Fruit fly (Drosophila melanogaster): ENCODE measurements around the gene TBC1D23.

Gene TBC1D23

dm6 chr2L:1094724-1095123 is 34.4 kb upstream of the TBC1D23 start (continued):
- TF ChIP-seq CG15514 (GFP tag; optimal IDR thresholded peaks at IDR 0.05) (peak; percentile 19), sim (GFP tag; IDR thresholded peaks at IDR 0.05) (no peak), CG12236 (GFP tag; optimal IDR thresholded peaks at IDR 0.05) (no peak), her (GFP tag; optimal IDR thresholded peaks at IDR 0.05) (no peak), CG14965 (GFP tag; optimal IDR thresholded peaks at IDR 0.05; ENCODE audit: borderline replicate concordance) (no peak), CG32772 (GFP tag; IDR thresholded peaks at IDR 0.05) (no peak), CG6765 (GFP tag; optimal IDR thresholded peaks at IDR 0.05) (peak; percentile 42), cas (GFP tag; IDR thresholded peaks at IDR 0.05) (no peak), crol (GFP tag; IDR thresholded peaks at IDR 0.05) (peak; percentile 53; the same call in 1 of the 2 replicates), hkb (optimal IDR thresholded peaks at IDR 0.05) (no peak), hkb (GFP tag; IDR thresholded peaks at IDR 0.05) (0 out of 2 replicates have a peak, but pooled peaks have one; percentile 28), CG11560 (tag; IDR thresholded peaks at IDR 0.05) (no peak), Poxn (GFP tag; IDR thresholded peaks at IDR 0.05) (no peak), ftz-f1 (GFP tag; optimal IDR thresholded peaks at IDR 0.05) (no peak), BEAF-32 (GFP tag; optimal IDR thresholded peaks at IDR 0.05) (no peak), eve (GFP tag; optimal IDR thresholded peaks at IDR 0.05) (no peak), fu2 (GFP tag; optimal IDR thresholded peaks at IDR 0.05) (no peak), CG5180 (GFP tag; optimal IDR thresholded peaks at IDR 0.05) (no peak), twi (tag; optimal IDR thresholded peaks at IDR 0.05) (no peak), corto (GFP tag; optimal IDR thresholded peaks at IDR 0.05) (no peak), Hmr (GFP tag; optimal IDR thresholded peaks at IDR 0.05) (peak; percentile 69), CG2889 (GFP tag; IDR thresholded peaks at IDR 0.05) (no peak), Hand (GFP tag; optimal IDR thresholded peaks at IDR 0.05) (no peak), Atf-2 (GFP tag; optimal IDR thresholded peaks at IDR 0.05) (no peak), ab (GFP tag; optimal IDR thresholded peaks at IDR 0.05) (no peak), CG4707 (GFP tag; optimal IDR thresholded peaks at IDR 0.05) (no peak), CG7271 (tag; optimal IDR thresholded peaks at IDR 0.05) (no peak), Bteb2 (GFP tag; optimal IDR thresholded peaks at IDR 0.05) (no peak), CG15269 (tag; optimal IDR thresholded peaks at IDR 0.05) (peak; percentile 13), Elba2 (GFP tag; optimal IDR thresholded peaks at IDR 0.05) (no peak), wor (GFP tag; IDR thresholded peaks at IDR 0.05) (no peak), gro (GFP tag; optimal IDR thresholded peaks at IDR 0.05) (no peak), CG1024 (GFP tag; IDR thresholded peaks at IDR 0.05) (peak; percentile 32; the same call in 1 of the 2 replicates), CG1529 (GFP tag; optimal IDR thresholded peaks at IDR 0.05) (peak; percentile 33), dimm (GFP tag; IDR thresholded peaks at IDR 0.05) (no peak), CG11504 (tag; optimal IDR thresholded peaks at IDR 0.05) (peak; percentile 24), CG1647 (GFP tag; optimal IDR thresholded peaks at IDR 0.05) (no peak), CrebB (tag; optimal IDR thresholded peaks at IDR 0.05) (peak; percentile 60), Sin3A (optimal IDR thresholded peaks at IDR 0.05) (no peak), CG2202 (tag; optimal IDR thresholded peaks at IDR 0.05) (no peak), CG9727 (GFP tag; optimal IDR thresholded peaks at IDR 0.05) (peak; percentile 16), lbe (GFP tag; optimal IDR thresholded peaks at IDR 0.05) (no peak), oc (tag; optimal IDR thresholded peaks at IDR 0.05) (peak; percentile 50), CG6813 (GFP tag; optimal IDR thresholded peaks at IDR 0.05) (peak; percentile 65), BtbVII (GFP tag; optimal IDR thresholded peaks at IDR 0.05) (no peak), CG17359 (tag; optimal IDR thresholded peaks at IDR 0.05) (peak; percentile 37), Rx (GFP tag; IDR thresholded peaks at IDR 0.05) (no peak), CG8089 (GFP tag; optimal IDR thresholded peaks at IDR 0.05) (no peak), da (GFP tag; optimal IDR thresholded peaks at IDR 0.05) (no peak), vfl (GFP tag; optimal IDR thresholded peaks at IDR 0.05) (no peak), Ptx1 (GFP tag; IDR thresholded peaks at IDR 0.05) (no peak), Dip3 (GFP tag; optimal IDR thresholded peaks at IDR 0.05) (no peak), CG12769 (tag; optimal IDR thresholded peaks at IDR 0.05) (peak; percentile 47)

Measured in whole organism, embryonic.